Fruit fly (Drosophila melanogaster): ENCODE results near the gene CG33322.

Gene CG33322

DNA sequence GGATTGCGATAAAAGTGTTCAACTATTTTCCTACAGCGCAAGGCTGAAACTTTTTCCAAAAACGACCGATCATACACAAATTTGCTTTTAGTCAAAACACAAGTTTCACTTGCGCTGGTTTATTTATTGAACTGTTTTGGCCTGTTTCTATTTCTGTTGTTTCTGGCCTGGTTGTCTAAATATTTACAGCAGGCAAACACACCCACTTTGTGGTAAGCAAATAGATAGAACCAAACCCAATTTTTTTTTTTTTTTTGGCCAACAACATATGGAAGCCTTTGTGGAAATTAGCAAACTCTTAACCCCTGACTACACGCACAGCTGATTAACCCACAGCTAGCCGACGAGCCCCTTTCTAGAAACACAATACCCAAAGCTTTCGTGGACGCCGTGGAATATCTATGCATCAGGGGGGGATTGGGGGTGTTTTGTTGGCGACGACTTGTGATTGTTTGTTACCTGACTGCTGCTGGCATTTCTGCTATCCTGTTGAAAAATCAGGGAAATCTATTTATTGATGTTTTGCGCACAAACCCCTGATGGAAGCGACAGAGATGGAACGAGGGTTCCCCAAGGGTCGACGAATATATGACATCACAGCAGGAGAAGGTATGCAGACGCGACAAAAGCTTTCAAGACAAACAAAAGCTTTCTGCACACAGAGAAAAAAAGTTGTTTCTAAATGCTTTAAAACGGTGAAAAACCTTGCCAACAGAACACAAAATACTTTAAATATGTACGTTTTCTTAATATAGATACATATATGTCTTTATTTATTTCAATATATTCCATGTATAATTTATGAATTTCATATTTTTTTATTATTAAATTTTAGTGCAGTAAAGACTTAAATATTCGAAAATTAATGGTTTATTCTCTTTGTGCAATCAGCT is 8.2 kb downstream of the CG33322 start (continued):
- peak; percentile 56; the same call in 2 of the 3 replicates for TF ChIP-seq zfh1 (GFP tag; IDR thresholded peaks at IDR 0.05)
- TF ChIP-seq CG4820 (GFP tag; optimal IDR thresholded peaks at IDR 0.05), result no peak
- no peak for TF ChIP-seq Bdp1 (GFP tag; optimal IDR thresholded peaks at IDR 0.05)
- peak; percentile 22; the same call in 1 of the 2 replicates for TF ChIP-seq gsb (GFP tag; IDR thresholded peaks at IDR 0.05)
- TF ChIP-seq NFAT (GFP tag; IDR thresholded peaks at IDR 0.05), result 0 out of 2 replicates have a peak, but pooled peaks have one; percentile 6
- no peak for TF ChIP-seq CG11560 (tag; IDR thresholded peaks at IDR 0.05)
- TF ChIP-seq slbo (GFP tag; IDR thresholded peaks at IDR 0.05), result peak; percentile 63
- peak; percentile 13 for TF ChIP-seq salm (tag; optimal IDR thresholded peaks at IDR 0.05)
- no peak for TF ChIP-seq br (optimal IDR thresholded peaks at IDR 0.05)
- TF ChIP-seq Mes4 (GFP tag; optimal IDR thresholded peaks at IDR 0.05), result no peak
- peak; percentile 1 for TF ChIP-seq CG8388 (GFP tag; optimal IDR thresholded peaks at IDR 0.05)
- no peak for TF ChIP-seq ato (GFP tag; IDR thresholded peaks at IDR 0.05; ENCODE audit: partially characterized antibody)
- TF ChIP-seq Hr3 (GFP tag; optimal IDR thresholded peaks at IDR 0.05), result peak; percentile 16
- peak; percentile 62 for TF ChIP-seq Meics (GFP tag; optimal IDR thresholded peaks at IDR 0.05)
- TF ChIP-seq pho (GFP tag; optimal IDR thresholded peaks at IDR 0.05), result peak; percentile 11
- TF ChIP-seq caup (GFP tag; optimal IDR thresholded peaks at IDR 0.05; ENCODE audit: severe bottlenecking), result peak; percentile 74
- peak; percentile 75 for TF ChIP-seq CG2678 (tag; optimal IDR thresholded peaks at IDR 0.05)
- no peak for TF ChIP-seq CkIIα-i1 (GFP tag; IDR thresholded peaks at IDR 0.05)
- peak; percentile 78 for TF ChIP-seq lab (GFP tag; optimal IDR thresholded peaks at IDR 0.05)
- TF ChIP-seq NK7.1 (GFP tag; optimal IDR thresholded peaks at IDR 0.05), result peak; percentile 30
- TF ChIP-seq crol (GFP tag; IDR thresholded peaks at IDR 0.05), result peak; percentile 80
- peak; percentile 56; the same call in 1 of the 2 replicates for TF ChIP-seq CG6689 (GFP tag; IDR thresholded peaks at IDR 0.05)
- peak; percentile 27 for TF ChIP-seq CG10147 (GFP tag; optimal IDR thresholded peaks at IDR 0.05)
- TF ChIP-seq mld (GFP tag; IDR thresholded peaks at IDR 0.05; ENCODE audit: partially characterized antibody), result no peak
- peak; percentile 46 for TF ChIP-seq CG12299 (tag; optimal IDR thresholded peaks at IDR 0.05)
- peak; percentile 33; the same call in 1 of the 2 replicates for TF ChIP-seq HLH3B (GFP tag; IDR thresholded peaks at IDR 0.05)
- peak; percentile 88 for TF ChIP-seq Med (GFP tag)
- TF ChIP-seq tap (tag; optimal IDR thresholded peaks at IDR 0.05), result no peak
- TF ChIP-seq CG3726 (GFP tag; IDR thresholded peaks at IDR 0.05), result 0 out of 3 replicates have a peak, but pooled peaks have one; percentile 12
- peak; percentile 37; the same call in 1 of the 2 replicates for TF ChIP-seq CG4730 (GFP tag; IDR thresholded peaks at IDR 0.05)
- TF ChIP-seq CG13287 (GFP tag; IDR thresholded peaks at IDR 0.05; ENCODE audit: partially characterized antibody), result 0 out of 2 replicates have a peak, but pooled peaks have one; percentile 6
- TF ChIP-seq CG34224 (GFP tag; IDR thresholded peaks at IDR 0.05; ENCODE audit: partially characterized antibody), result no peak
- peak; percentile 25; the same call in 1 of the 3 replicates for TF ChIP-seq Aef1 (GFP tag; IDR thresholded peaks at IDR 0.05)
- TF ChIP-seq amos (GFP tag; IDR thresholded peaks at IDR 0.05; ENCODE audit: partially characterized antibody), result no peak
- peak; percentile 6 for TF ChIP-seq CG13624 (GFP tag; optimal IDR thresholded peaks at IDR 0.05)
- TF ChIP-seq exex (tag; optimal IDR thresholded peaks at IDR 0.05), result peak; percentile 16
- TF ChIP-seq stc (GFP tag; IDR thresholded peaks at IDR 0.05), result 0 out of 2 replicates have a peak, but pooled peaks have one; percentile 8
- TF ChIP-seq CG33213 (GFP tag; optimal IDR thresholded peaks at IDR 0.05), result peak; percentile 28
- TF ChIP-seq bowl (GFP tag; IDR thresholded peaks at IDR 0.05), result no peak
- peak; percentile 80 for TF ChIP-seq ATbp (GFP tag; optimal IDR thresholded peaks at IDR 0.05)
- TF ChIP-seq usp (GFP tag; optimal IDR thresholded peaks at IDR 0.05), result no peak
- peak; percentile 69 for TF ChIP-seq Xrp1 (GFP tag; IDR thresholded peaks at IDR 0.05)
- no peak for TF ChIP-seq gt (GFP tag; IDR thresholded peaks at IDR 0.05)
- TF ChIP-seq CG4360 (GFP tag; IDR thresholded peaks at IDR 0.05), result no peak
- no peak for TF ChIP-seq CG1529 (GFP tag; optimal IDR thresholded peaks at IDR 0.05)
- TF ChIP-seq CG1602 (GFP tag; optimal IDR thresholded peaks at IDR 0.05), result peak; percentile 3
- TF ChIP-seq Hr78 (GFP tag; optimal IDR thresholded peaks at IDR 0.05), result no peak
- no peak for TF ChIP-seq CG5245 (GFP tag; optimal IDR thresholded peaks at IDR 0.05)
- TF ChIP-seq Sry-δ (GFP tag; optimal IDR thresholded peaks at IDR 0.05), result no peak

Data from whole organism, embryonic.